Fruit fly (Drosophila melanogaster) whole organism, adult: ENCODE data around the gene CG1835.

ENCODE experiments used
- CG12768 ChIP-seq: fragments of 200-800 bp; sonication (Bioruptor generic); optimal IDR thresholded peaks from 2 replicates; lab custom pipeline; 2017; ENCODE audit warnings: missing biosample characterization, missing genetic modification characterization, mild to moderate bottlenecking, moderate library complexity, missing genetic modification reagents
- CG1620 ChIP-seq: fragments of 200-800 bp; sonication (Bioruptor generic); optimal IDR thresholded peaks from 2 replicates; lab custom pipeline; 2016; ENCODE audit warnings: missing biosample characterization, missing genetic modification characterization
- CG7101 ChIP-seq: fragments of 200-800 bp; sonication (Bioruptor generic); optimal IDR thresholded peaks from 2 replicates; lab custom pipeline; 2018; ENCODE audit warnings: missing biosample characterization, mild to moderate bottlenecking, missing genetic modification characterization, moderate library complexity
- bab1 ChIP-seq: fragments of 200-800 bp; sonication (Bioruptor generic); optimal IDR thresholded peaks from 3 replicates; lab custom pipeline; 2019; ENCODE audit warnings: missing biosample characterization, mild to moderate bottlenecking, missing genetic modification characterization, moderate library complexity
- pad ChIP-seq: fragments of 200-800 bp; sonication (Bioruptor generic); optimal IDR thresholded peaks from 3 replicates; lab custom pipeline; 2017; ENCODE audit warnings: missing biosample characterization, missing genetic modification characterization, mild to moderate bottlenecking, moderate library complexity, missing genetic modification reagents
- toe ChIP-seq: fragments of 200-800 bp; sonication (Bioruptor generic); optimal IDR thresholded peaks from 2 replicates; lab custom pipeline; 2016; ENCODE audit warnings: missing biosample characterization, missing genetic modification characterization

dm6 chrX:20717461-20717860 lies 55.7 kb downstream of the CG1835 start:
- TF ChIP-seq toe (no peak), pad (GFP tag; lab: Kevin White, UChicago) (no peak), CG12768 (GFP tag; lab: Kevin White, UChicago) (no peak), CG7101 (tag; lab: Kevin White, UChicago) (no peak), CG1620 (GFP tag; lab: Kevin White, UChicago) (no peak), bab1 (GFP tag; lab: Kevin White, UChicago) (no peak)
